Fruit fly (Drosophila melanogaster): ENCODE data around the gene CG15011.

dm6 chr3L:4232227-4232626 is 26.7 kb downstream of the CG15011 start:
- TF ChIP-seq Mnt (GFP tag; optimal IDR thresholded peaks at IDR 0.05) (no peak), CG7101 (tag; optimal IDR thresholded peaks at IDR 0.05) (no peak), CG11617 (GFP tag; optimal IDR thresholded peaks at IDR 0.05) (no peak), CG7045 (GFP tag; optimal IDR thresholded peaks at IDR 0.05) (no peak), bab1 (GFP tag; optimal IDR thresholded peaks at IDR 0.05) (no peak), cic (GFP tag; optimal IDR thresholded peaks at IDR 0.05) (no peak), toe (GFP tag; optimal IDR thresholded peaks at IDR 0.05) (no peak), cnc (optimal IDR thresholded peaks at IDR 0.05) (no peak), kay (GFP tag; ENCODE audit: borderline replicate concordance) (no peak), CG12768 (GFP tag; optimal IDR thresholded peaks at IDR 0.05) (no peak), ovo (GFP tag; optimal IDR thresholded peaks at IDR 0.05) (no peak), Hr96 (GFP tag; optimal IDR thresholded peaks at IDR 0.05) (no peak), pad (GFP tag; optimal IDR thresholded peaks at IDR 0.05) (no peak), Crg-1 (GFP tag; optimal IDR thresholded peaks at IDR 0.05) (no peak)
